Fruit fly (Drosophila melanogaster): ENCODE data around the gene cpo.

DNA sequence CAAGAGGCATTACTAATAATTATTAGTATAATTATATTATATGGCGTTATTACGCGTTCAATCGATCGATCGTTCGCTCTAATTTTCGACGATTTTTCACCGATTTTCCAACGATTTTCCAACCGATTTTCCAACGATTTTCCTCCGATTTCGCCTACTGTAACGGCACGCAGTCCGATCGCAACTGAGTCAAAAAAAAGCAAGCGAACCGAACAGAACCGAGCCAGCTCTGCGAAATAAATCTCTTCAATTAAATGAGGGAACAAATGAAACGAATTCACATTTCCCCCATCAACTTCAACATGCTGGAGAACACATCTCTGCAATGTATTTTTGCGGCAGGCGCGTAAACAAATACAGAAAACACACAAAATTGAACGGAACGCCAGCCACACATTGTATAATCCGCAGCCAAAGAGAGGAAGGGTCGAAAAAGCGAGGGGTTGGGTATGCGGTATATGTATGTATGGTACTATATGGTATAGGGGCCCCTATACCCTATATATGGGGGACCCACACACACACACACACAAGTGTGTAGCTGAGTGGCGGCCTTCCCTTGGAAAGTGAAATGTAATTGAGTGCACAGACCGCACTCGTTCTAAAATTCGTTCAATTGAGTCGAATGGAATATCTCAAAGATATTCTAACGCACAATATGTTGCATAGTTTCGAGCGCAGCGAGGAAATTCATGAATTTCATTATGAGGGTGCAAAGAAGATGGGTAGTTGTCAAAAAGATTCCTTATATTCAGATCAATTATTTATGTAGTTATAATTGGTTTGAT, 133.4 kb downstream of the cpo start, which contains the start of gene htl:
- TF ChIP-seq CTCF (optimal IDR thresholded peaks at IDR 0.05) (no peak), CG8478 (optimal IDR thresholded peaks at IDR 0.05) (no peak)
